Fruit fly (Drosophila melanogaster) whole organism, embryonic: ENCODE data around the gene CG6290.

Source experiments
- Ada2b ChIP-seq: fragments of 200-800 bp; sonication (Bioruptor generic); IDR thresholded peaks from 2 replicates; pipeline ENCODE4 v1.3.6; 2022; ENCODE audit warnings: missing biosample characterization, missing genetic modification characterization
- CG10431 ChIP-seq: fragments of 200-800 bp; sonication (Bioruptor generic); optimal IDR thresholded peaks from 3 replicates; lab custom pipeline; 2018; ENCODE audit warnings: missing biosample characterization, mild to moderate bottlenecking, missing genetic modification characterization
- CG11560 ChIP-seq: fragments of 200-800 bp; sonication (Bioruptor generic); IDR thresholded peaks from 3 replicates; pipeline ENCODE4 v1.3.6; 2022; ENCODE audit warnings: missing biosample characterization, missing genetic modification characterization
- CG11695 ChIP-seq: fragments of 200-800 bp; sonication (Bioruptor generic); IDR thresholded peaks from 3 replicates; pipeline ENCODE4 v1.3.6; 2022; ENCODE audit warnings: missing biosample characterization, missing genetic modification characterization
- CG12391 ChIP-seq: fragments of 200-800 bp; sonication (Bioruptor generic); optimal IDR thresholded peaks from 3 replicates; lab custom pipeline; 2018; ENCODE audit warnings: missing biosample characterization, mild to moderate bottlenecking, missing genetic modification characterization, moderate library complexity
- CG15011 ChIP-seq: fragments of 200-800 bp; sonication (Bioruptor generic); optimal IDR thresholded peaks from 3 replicates; lab custom pipeline; 2018; ENCODE audit warnings: missing biosample characterization, mild to moderate bottlenecking, missing genetic modification characterization
- CG2712 ChIP-seq: fragments of 200-800 bp; optimal IDR thresholded peaks from 3 replicates; lab custom pipeline; 2019; ENCODE audit warnings: missing biosample characterization, mild to moderate bottlenecking, missing genetic modification characterization, moderate library complexity
- CG34376 ChIP-seq: fragments of 200-800 bp; sonication (Bioruptor generic); optimal IDR thresholded peaks from 2 replicates; lab custom pipeline; 2018; ENCODE audit warnings: missing biosample characterization, mild to moderate bottlenecking, missing genetic modification characterization
- CG7928 ChIP-seq: fragments of 200-800 bp; sonication (Bioruptor generic); optimal IDR thresholded peaks from 2 replicates; lab custom pipeline; 2017; ENCODE audit warnings: missing biosample characterization, mild to moderate bottlenecking, missing genetic modification characterization
- CG9215 ChIP-seq: fragments of 200-800 bp; sonication (Bioruptor generic); IDR thresholded peaks from 2 replicates; pipeline ENCODE4 v1.3.6; 2022; ENCODE audit warnings: missing biosample characterization, missing genetic modification characterization
- Deaf1 ChIP-seq: fragments of 200-800 bp; optimal IDR thresholded peaks from 3 replicates; lab custom pipeline; 2019; ENCODE audit warnings: missing biosample characterization, mild to moderate bottlenecking, missing genetic modification characterization, moderate library complexity
- Dip3 ChIP-seq: fragments of 200-800 bp; sonication (Bioruptor generic); optimal IDR thresholded peaks from 3 replicates; lab custom pipeline; 2016; ENCODE audit warnings: missing biosample characterization, missing genetic modification characterization
- Ets65A ChIP-seq: fragments of 200-800 bp; sonication (Bioruptor generic); peaks from one replicate; lab custom pipeline; 2016; ENCODE audit warnings: missing biosample characterization, missing genetic modification characterization
- Ets97D ChIP-seq: fragments of 200-800 bp; sonication (Bioruptor generic); optimal IDR thresholded peaks from 3 replicates; lab custom pipeline; 2016; ENCODE audit warnings: missing biosample characterization, missing genetic modification characterization
- Hand ChIP-seq: fragments of 200-800 bp; sonication (Bioruptor generic); optimal IDR thresholded peaks from 2 replicates; lab custom pipeline; 2017; ENCODE audit warnings: mild to moderate bottlenecking, missing biosample characterization, missing genetic modification reagents, missing genetic modification characterization
- Hr78 ChIP-seq, 2 experiments: fragments of 200-800 bp in 1 of 2; fragments of >200 bp in 1 of 2; sonication (Bioruptor generic) in 1 of 2; optimal IDR thresholded peaks; 2 replicates each; lab custom pipeline; 2017 to 2019; ENCODE audit warnings: missing biosample characterization in 2 of 2, missing genetic modification characterization in 2 of 2, mild to moderate bottlenecking in 1 of 2, moderate library complexity in 1 of 2
- Max ChIP-seq: fragments of 200-800 bp; sonication (Bioruptor generic); optimal IDR thresholded peaks from 2 replicates; lab custom pipeline; 2016; ENCODE audit warnings: missing biosample characterization, mild to moderate bottlenecking, missing genetic modification characterization
- Neu2 ChIP-seq: fragments of 200-800 bp; sonication (Bioruptor generic); optimal IDR thresholded peaks from 3 replicates; lab custom pipeline; 2016; ENCODE audit warnings: missing biosample characterization, missing genetic modification characterization, borderline replicate concordance
- Oli ChIP-seq: fragments of 200-800 bp; sonication (Bioruptor generic); optimal IDR thresholded peaks from 2 replicates; lab custom pipeline; 2018; ENCODE audit warnings: missing biosample characterization, mild to moderate bottlenecking, missing genetic modification characterization, moderate library complexity
- Opbp ChIP-seq: fragments of 200-800 bp; sonication (Bioruptor generic); IDR thresholded peaks from 3 replicates; pipeline ENCODE4 v1.3.6; 2022; ENCODE audit warnings: missing biosample characterization, missing genetic modification characterization; ENCODE audit not compliant: partially characterized antibody
- Rx ChIP-seq: fragments of 200-800 bp; sonication (Bioruptor generic); IDR thresholded peaks from 2 replicates; pipeline ENCODE4 v1.3.6; 2022; ENCODE audit warnings: missing biosample characterization, missing genetic modification characterization
- Six4 ChIP-seq: fragments of 200-800 bp; sonication (Bioruptor generic); optimal IDR thresholded peaks from 2 replicates; lab custom pipeline; 2016; ENCODE audit warnings: missing biosample characterization, missing genetic modification characterization
- Vsx1 ChIP-seq: fragments of 200-800 bp; sonication (Bioruptor generic); optimal IDR thresholded peaks from 2 replicates; lab custom pipeline; 2017; ENCODE audit warnings: missing biosample characterization, mild to moderate bottlenecking, missing genetic modification characterization, missing genetic modification reagents
- ab ChIP-seq: fragments of 200-800 bp; sonication (Bioruptor generic); optimal IDR thresholded peaks from 2 replicates; lab custom pipeline; 2016; ENCODE audit warnings: missing biosample characterization, missing genetic modification characterization
- ac ChIP-seq: fragments of 200-800 bp; sonication (Bioruptor generic); optimal IDR thresholded peaks from 3 replicates; lab custom pipeline; 2017; ENCODE audit warnings: missing biosample characterization, mild to moderate bottlenecking, missing genetic modification characterization
- cato ChIP-seq: fragments of 200-800 bp; sonication (Bioruptor generic); optimal IDR thresholded peaks from 2 replicates; lab custom pipeline; 2016; ENCODE audit warnings: missing biosample characterization, missing genetic modification characterization, borderline replicate concordance
- chinmo ChIP-seq: fragments of 200-800 bp; sonication (Bioruptor generic); IDR thresholded peaks from 4 replicates; pipeline ENCODE4 v1.3.6; 2022; ENCODE audit warnings: missing biosample characterization, missing genetic modification characterization; ENCODE audit not compliant: partially characterized antibody
- dimm ChIP-seq: fragments of 200-800 bp; sonication (Bioruptor generic); IDR thresholded peaks from 2 replicates; pipeline ENCODE4 v1.3.6; 2022; ENCODE audit warnings: missing biosample characterization, missing genetic modification characterization
- dm ChIP-seq: fragments of 200-800 bp; sonication (Bioruptor generic); optimal IDR thresholded peaks from 3 replicates; lab custom pipeline; 2016; ENCODE audit warnings: missing biosample characterization, missing genetic modification characterization
- exex ChIP-seq: fragments of 200-800 bp; sonication (Bioruptor generic); optimal IDR thresholded peaks from 4 replicates; lab custom pipeline; 2018; ENCODE audit warnings: missing biosample characterization, mild to moderate bottlenecking, missing genetic modification characterization, moderate library complexity
- lov ChIP-seq, 2 experiments: fragments of 200-800 bp in 1 of 2; fragments of >200 bp in 1 of 2; sonication (Bioruptor generic) in 1 of 2; IDR thresholded peaks in 1 of 2; optimal IDR thresholded peaks in 1 of 2; 2 replicates in 1 of 2; 3 replicates in 1 of 2; pipeline versions ENCODE4 v1.3.6 to Lab custom; 2017 to 2022; ENCODE audit warnings: missing biosample characterization in 1 of 2, missing genetic modification characterization in 1 of 2
- luna ChIP-seq: fragments of 200-800 bp; sonication (Bioruptor generic); optimal IDR thresholded peaks from 2 replicates; lab custom pipeline; 2016; ENCODE audit warnings: missing biosample characterization, missing genetic modification characterization
- mirr ChIP-seq: fragments of 200-800 bp; sonication (Bioruptor generic); optimal IDR thresholded peaks from 3 replicates; lab custom pipeline; 2018; ENCODE audit warnings: missing biosample characterization, mild to moderate bottlenecking, missing genetic modification characterization
- nom ChIP-seq: fragments of 200-800 bp; sonication (Bioruptor generic); optimal IDR thresholded peaks from 2 replicates; lab custom pipeline; 2017; ENCODE audit warnings: missing biosample characterization, missing genetic modification characterization, mild to moderate bottlenecking, moderate library complexity, missing genetic modification reagents
- pan ChIP-seq, 4 experiments: fragments of >200 bp in 3 of 4; fragments of 200-800 bp in 1 of 4; sonication (Bioruptor generic) in 1 of 4; optimal IDR thresholded peaks in 3 of 4; IDR thresholded peaks in 1 of 4; 2 replicates each; pipeline versions ENCODE4 v1.3.6 to Lab custom; 2017 to 2022; ENCODE audit warnings: missing biosample characterization in 2 of 4, missing genetic modification characterization in 2 of 4, mixed read lengths in 1 of 4
- row ChIP-seq: fragments of 200-800 bp; sonication (Bioruptor generic); IDR thresholded peaks from 3 replicates; pipeline ENCODE4 v1.3.6; 2022; ENCODE audit warnings: missing biosample characterization, missing genetic modification characterization
- run ChIP-seq: fragments of 200-800 bp; sonication (Bioruptor generic); optimal IDR thresholded peaks from 3 replicates; lab custom pipeline; 2018; ENCODE audit warnings: missing biosample characterization, mild to moderate bottlenecking, missing genetic modification characterization
- sd ChIP-seq: fragments of 200-800 bp; sonication (Bioruptor generic); optimal IDR thresholded peaks from 3 replicates; lab custom pipeline; 2018; ENCODE audit warnings: missing biosample characterization, mild to moderate bottlenecking, missing genetic modification characterization, moderate library complexity
- seq ChIP-seq: fragments of 200-800 bp; sonication (Bioruptor generic); IDR thresholded peaks from 2 replicates; pipeline ENCODE4 v1.3.6; 2022; ENCODE audit warnings: missing biosample characterization, missing genetic modification characterization
- sug ChIP-seq: fragments of 200-800 bp; optimal IDR thresholded peaks from 2 replicates; lab custom pipeline; 2019; ENCODE audit warnings: missing biosample characterization, mild to moderate bottlenecking, missing genetic modification characterization, moderate library complexity
- z ChIP-seq: fragments of 200-800 bp; sonication (Bioruptor generic); IDR thresholded peaks from 3 replicates; pipeline ENCODE4 v1.3.6; 2022; ENCODE audit warnings: missing biosample characterization, missing genetic modification characterization

The CG6290 gene

dm6 chrX:18486356-18487059, 49.2 kb downstream of the CG6290 start, which contains the start of gene psh (continued):
- TF ChIP-seq CG11560, result no peak
- TF ChIP-seq CG34376 (GFP tag; lab: Kevin White, UChicago), result peak; percentile 3
- TF ChIP-seq CG2712 (tag; lab: Kevin White, UChicago), result no peak
- TF ChIP-seq sd, result peak; percentile 28
- 0 out of 3 replicates have a peak, but pooled peaks have one; percentile 7 for TF ChIP-seq row (GFP tag; lab: Robert Waterston, UW)
- no peak for TF ChIP-seq Ada2b (GFP tag; lab: Robert Waterston, UW)
- no peak for TF ChIP-seq Dip3 (GFP tag; lab: Kevin White, UChicago)
- no peak for TF ChIP-seq dimm
- TF ChIP-seq dm (GFP tag; lab: Kevin White, UChicago), result no peak
- TF ChIP-seq Hr78 (GFP tag; optimal IDR thresholded peaks at IDR 0.05; lab: Kevin White, UChicago), result peak in 1 of 2 experiments; percentile 66
- no peak for TF ChIP-seq CG10431 (GFP tag; lab: Kevin White, UChicago)
- TF ChIP-seq Rx (GFP tag; lab: Robert Waterston, UW), result no peak
- TF ChIP-seq CG15011 (GFP tag; lab: Kevin White, UChicago), result no peak
- peak; percentile 70 for TF ChIP-seq CG11695 (GFP tag; lab: Robert Waterston, UW)
- no peak for TF ChIP-seq lov (optimal IDR thresholded peaks at IDR 0.05; lab: Kevin White, UChicago)
- TF ChIP-seq lov (GFP tag; IDR thresholded peaks at IDR 0.05; lab: Robert Waterston, UW), result no peak
- no peak for TF ChIP-seq Neu2 (GFP tag; lab: Kevin White, UChicago)
- no peak for TF ChIP-seq run
- TF ChIP-seq pan (optimal IDR thresholded peaks at IDR 0.05; lab: Kevin White, UChicago), result no peak
- no peak for TF ChIP-seq pan (GFP tag; optimal IDR thresholded peaks at IDR 0.05 in 1 of 2, IDR thresholded peaks at IDR 0.05 in 1 of 2)
- TF ChIP-seq mirr (GFP tag; lab: Kevin White, UChicago), result no peak
- TF ChIP-seq cato (GFP tag; lab: Kevin White, UChicago), result no peak
- TF ChIP-seq nom, result peak; percentile 39
- peak; percentile 72 for TF ChIP-seq exex (tag; lab: Kevin White, UChicago)
- TF ChIP-seq Vsx1, result peak; percentile 4
- no peak for TF ChIP-seq CG12391 (tag; lab: Kevin White, UChicago)
- TF ChIP-seq seq (GFP tag; lab: Robert Waterston, UW), result no peak
- TF ChIP-seq Opbp (GFP tag; lab: Robert Waterston, UW), result no peak
- TF ChIP-seq Ets65A, result peak; percentile 17
- no peak for TF ChIP-seq Oli (tag; lab: Kevin White, UChicago)
- no peak for TF ChIP-seq luna (GFP tag; lab: Kevin White, UChicago)
- TF ChIP-seq Hand (GFP tag; lab: Kevin White, UChicago), result no peak
- TF ChIP-seq ab (GFP tag; lab: Kevin White, UChicago), result no peak
- TF ChIP-seq sug (tag; lab: Kevin White, UChicago), result peak; percentile 23
- 0 out of 4 replicates have a peak, but pooled peaks have one; percentile 67 for TF ChIP-seq chinmo (GFP tag; lab: Robert Waterston, UW)
- no peak for TF ChIP-seq CG7928 (GFP tag; lab: Kevin White, UChicago)
- no peak for TF ChIP-seq Ets97D
- TF ChIP-seq Six4 (GFP tag; lab: Kevin White, UChicago), result no peak
- TF ChIP-seq ac (GFP tag; lab: Kevin White, UChicago), result no peak
- TF ChIP-seq z, result no peak
- peak; percentile 13 for TF ChIP-seq Deaf1
- TF ChIP-seq Max (GFP tag; lab: Kevin White, UChicago), result no peak
- no peak for TF ChIP-seq CG9215 (GFP tag; lab: Robert Waterston, UW)
